Fruit fly (Drosophila melanogaster): ENCODE measurements around the gene CG9119.

CG9119 gene

dm6 chr3L:1206682-1207421 lies 2.3 kb upstream of the CG9119 start, which contains the start of gene LysB (continued):
- TF ChIP-seq CG4404 (GFP tag; IDR thresholded peaks at IDR 0.05) (no peak), bbx (GFP tag; IDR thresholded peaks at IDR 0.05; ENCODE audit: partially characterized antibody) (no peak; the same call in 1 of the 2 replicates), CG13296 (GFP tag; optimal IDR thresholded peaks at IDR 0.05) (no peak), fd64A (GFP tag; optimal IDR thresholded peaks at IDR 0.05) (no peak), slou (GFP tag; optimal IDR thresholded peaks at IDR 0.05) (no peak), ftz-f1 (GFP tag; optimal IDR thresholded peaks at IDR 0.05) (peak; percentile 33), CG32767 (GFP tag; IDR thresholded peaks at IDR 0.05) (no peak), CG9876 (GFP tag; optimal IDR thresholded peaks at IDR 0.05) (no peak), Nf-YB (GFP tag; optimal IDR thresholded peaks at IDR 0.05) (no peak), CG34224 (GFP tag; IDR thresholded peaks at IDR 0.05; ENCODE audit: partially characterized antibody) (no peak), Ssrp (tag; optimal IDR thresholded peaks at IDR 0.05) (no peak), seq (GFP tag; IDR thresholded peaks at IDR 0.05) (no peak), CG11093 (GFP tag; IDR thresholded peaks at IDR 0.05) (no peak), zfh1 (GFP tag; IDR thresholded peaks at IDR 0.05) (no peak), Side (GFP tag; optimal IDR thresholded peaks at IDR 0.05) (no peak)

- 0 out of 2 replicates have a peak, but pooled peaks have one; percentile 28 for TF ChIP-seq Drgx (GFP tag; IDR thresholded peaks at IDR 0.05)
- peak; percentile 26 for TF ChIP-seq lab (GFP tag; optimal IDR thresholded peaks at IDR 0.05)
- peak; percentile 87 for TF ChIP-seq z (GFP tag; IDR thresholded peaks at IDR 0.05)
- TF ChIP-seq CG4360 (GFP tag; IDR thresholded peaks at IDR 0.05), result no peak
- TF ChIP-seq prd (optimal IDR thresholded peaks at IDR 0.05), result no peak
- TF ChIP-seq prd (GFP tag; IDR thresholded peaks at IDR 0.05), result 0 out of 3 replicates have a peak, but pooled peaks have one; percentile 22
- peak; percentile 8; the same call in 1 of the 2 replicates for TF ChIP-seq CG14014 (GFP tag; IDR thresholded peaks at IDR 0.05)
- no peak for TF ChIP-seq Hr51 (GFP tag; optimal IDR thresholded peaks at IDR 0.05)
- no peak for TF ChIP-seq eyg (GFP tag; optimal IDR thresholded peaks at IDR 0.05)
- no peak for TF ChIP-seq gt (GFP tag; IDR thresholded peaks at IDR 0.05)
- 0 out of 2 replicates have a peak, but pooled peaks have one; percentile 30 for TF ChIP-seq unc-4 (GFP tag; IDR thresholded peaks at IDR 0.05; ENCODE audit: partially characterized antibody)
- TF ChIP-seq CG8290 (GFP tag; optimal IDR thresholded peaks at IDR 0.05), result no peak
- TF ChIP-seq CG8290 (tag; optimal IDR thresholded peaks at IDR 0.05), result peak in 1 of 2 experiments; percentile 49
- peak in 1 of 2 experiments; percentile 36 for TF ChIP-seq crp (GFP tag; optimal IDR thresholded peaks at IDR 0.05)
- TF ChIP-seq Ets65A (GFP tag), result no peak
- peak; percentile 14; the same call in 1 of the 3 replicates for TF ChIP-seq row (GFP tag; IDR thresholded peaks at IDR 0.05)
- TF ChIP-seq CG18599 (GFP tag; optimal IDR thresholded peaks at IDR 0.05), result no peak
- no peak for TF ChIP-seq CG8478 (optimal IDR thresholded peaks at IDR 0.05)
- peak; percentile 59 for TF ChIP-seq Med (GFP tag)
- TF ChIP-seq dimm (GFP tag; IDR thresholded peaks at IDR 0.05), result no peak
- no peak for TF ChIP-seq fru (optimal IDR thresholded peaks at IDR 0.05)
- TF ChIP-seq odd (GFP tag; optimal IDR thresholded peaks at IDR 0.05), result no peak
- TF ChIP-seq fd96Cb (tag; optimal IDR thresholded peaks at IDR 0.05), result no peak
- TF ChIP-seq dysf (GFP tag; IDR thresholded peaks at IDR 0.05), result peak; percentile 37; the same call in 1 of the 3 replicates
- peak; percentile 29 for TF ChIP-seq CG2120 (GFP tag; optimal IDR thresholded peaks at IDR 0.05)
- peak; percentile 36 for TF ChIP-seq Hr39 (optimal IDR thresholded peaks at IDR 0.05)
- no peak for TF ChIP-seq tll (GFP tag; optimal IDR thresholded peaks at IDR 0.05)
- TF ChIP-seq Atf6 (GFP tag; IDR thresholded peaks at IDR 0.05), result peak; percentile 48; the same call in 1 of the 2 replicates
- TF ChIP-seq unpg (GFP tag; optimal IDR thresholded peaks at IDR 0.05), result no peak
- no peak for TF ChIP-seq pan (optimal IDR thresholded peaks at IDR 0.05)
- TF ChIP-seq pan (GFP tag; optimal IDR thresholded peaks at IDR 0.05 in 1 of 2, IDR thresholded peaks at IDR 0.05 in 1 of 2), result peak in 1 of 2 experiments; percentile 8
- TF ChIP-seq Ptx1 (GFP tag; IDR thresholded peaks at IDR 0.05), result peak; percentile 7; the same call in 1 of the 2 replicates
- TF ChIP-seq Kr (GFP tag; optimal IDR thresholded peaks at IDR 0.05), result no peak
- peak; percentile 12 for TF ChIP-seq Meics (GFP tag; optimal IDR thresholded peaks at IDR 0.05)
- TF ChIP-seq CG11085 (GFP tag; IDR thresholded peaks at IDR 0.05), result no peak
Measured at dm6 chr3L:1203855-1204431, 652 bp downstream of the CG9119 start.
